Fruit fly (Drosophila melanogaster): ENCODE data around the gene eRF1.

Gene eRF1

dm6 chr3L:20309758-20310733, 38.1 kb upstream of the eRF1 start:
- TF ChIP-seq CG17806 (tag; optimal IDR thresholded peaks at IDR 0.05) (no peak), CG32121 (GFP tag; IDR thresholded peaks at IDR 0.05) (no peak)

- TF ChIP-seq CG4496 (GFP tag; IDR thresholded peaks at IDR 0.05) = no peak
- peak; percentile 19 for TF ChIP-seq CG34367 (tag; optimal IDR thresholded peaks at IDR 0.05)
- no peak for TF ChIP-seq gl (tag; optimal IDR thresholded peaks at IDR 0.05)
Measured at dm6 chr3L:20313469-20313868, 34.7 kb upstream of the eRF1 start, which contains the start of gene alphaSnap. Gene alphaSnap (plus strand): TSS chr3L:20313632.

- TF ChIP-seq CG4496 (GFP tag; IDR thresholded peaks at IDR 0.05) = peak; percentile 69; the same call in 2 of the 3 replicates
- TF ChIP-seq D1 (tag; optimal IDR thresholded peaks at IDR 0.05) = no peak
- TF ChIP-seq Pif1B (GFP tag; optimal IDR thresholded peaks at IDR 0.05) = peak; percentile 39
- peak; percentile 70 for TF ChIP-seq gl (tag; optimal IDR thresholded peaks at IDR 0.05)
- no peak for TF ChIP-seq CG15710 (tag; optimal IDR thresholded peaks at IDR 0.05)
- no peak for TF ChIP-seq rn (GFP tag; IDR thresholded peaks at IDR 0.05)
- peak; percentile 12 for TF ChIP-seq Pif1A (GFP tag; optimal IDR thresholded peaks at IDR 0.05)
- TF ChIP-seq CG9948 (tag; optimal IDR thresholded peaks at IDR 0.05) = no peak
- TF ChIP-seq fd96Ca (GFP tag; IDR thresholded peaks at IDR 0.05) = peak; percentile 57; the same call in 1 of the 3 replicates
- no peak for TF ChIP-seq CG32121 (GFP tag; IDR thresholded peaks at IDR 0.05)
- peak; percentile 65; the same call in 1 of the 2 replicates for TF ChIP-seq Ets98B (GFP tag; IDR thresholded peaks at IDR 0.05)
- peak; percentile 45 for TF ChIP-seq EcR (GFP tag; optimal IDR thresholded peaks at IDR 0.05)
- 0 out of 2 replicates have a peak, but pooled peaks have one; percentile 19 for TF ChIP-seq CG10348 (GFP tag; IDR thresholded peaks at IDR 0.05)
- peak; percentile 33 for TF ChIP-seq CG34367 (tag; optimal IDR thresholded peaks at IDR 0.05)
- no peak; the same call in 1 of the 2 replicates for TF ChIP-seq CG12605 (GFP tag; IDR thresholded peaks at IDR 0.05)
Measured at dm6 chr3L:20316956-20317589, 31.1 kb upstream of the eRF1 start, which contains the start of gene Spn77Ba. Gene Spn77Ba (plus strand): TSS chr3L:20317190.

- no peak for TF ChIP-seq CG32121 (GFP tag; IDR thresholded peaks at IDR 0.05)
- no peak for TF ChIP-seq CG10348 (GFP tag; IDR thresholded peaks at IDR 0.05)
- TF ChIP-seq Pif1A (GFP tag; optimal IDR thresholded peaks at IDR 0.05) = no peak
- TF ChIP-seq Ets98B (GFP tag; IDR thresholded peaks at IDR 0.05) = no peak
- TF ChIP-seq Pif1B (GFP tag; optimal IDR thresholded peaks at IDR 0.05) = no peak
- no peak for TF ChIP-seq CG34367 (tag; optimal IDR thresholded peaks at IDR 0.05)
- no peak for TF ChIP-seq CG8159 (tag; optimal IDR thresholded peaks at IDR 0.05)
- no peak for TF ChIP-seq CG17806 (tag; optimal IDR thresholded peaks at IDR 0.05)
- TF ChIP-seq gl (tag; optimal IDR thresholded peaks at IDR 0.05) = no peak
- no peak for TF ChIP-seq EcR (GFP tag; optimal IDR thresholded peaks at IDR 0.05)
- no peak for TF ChIP-seq CG4496 (GFP tag; IDR thresholded peaks at IDR 0.05)
Measured at dm6 chr3L:20317751-20318150, 30.4 kb upstream of the eRF1 start.

dm6 chr3L:20320044-20320443, 28.1 kb upstream of the eRF1 start:
- TF ChIP-seq CG10348 (GFP tag; IDR thresholded peaks at IDR 0.05) (no peak), CG12605 (GFP tag; IDR thresholded peaks at IDR 0.05) (no peak), D1 (tag; optimal IDR thresholded peaks at IDR 0.05) (no peak), Pif1B (GFP tag; optimal IDR thresholded peaks at IDR 0.05) (no peak), rn (GFP tag; IDR thresholded peaks at IDR 0.05) (no peak), EcR (GFP tag; optimal IDR thresholded peaks at IDR 0.05) (no peak), CG15710 (tag; optimal IDR thresholded peaks at IDR 0.05) (no peak), CG8301 (tag; optimal IDR thresholded peaks at IDR 0.05) (no peak), CG13204 (GFP tag; optimal IDR thresholded peaks at IDR 0.05) (no peak), CG34367 (tag; optimal IDR thresholded peaks at IDR 0.05) (no peak), CG8159 (tag; optimal IDR thresholded peaks at IDR 0.05) (no peak), Pif1A (GFP tag; optimal IDR thresholded peaks at IDR 0.05) (no peak), Ets98B (GFP tag; IDR thresholded peaks at IDR 0.05) (no peak), fd96Ca (GFP tag; IDR thresholded peaks at IDR 0.05) (no peak), CG17806 (tag; optimal IDR thresholded peaks at IDR 0.05) (no peak), Snoo (tag; optimal IDR thresholded peaks at IDR 0.05) (no peak), gl (tag; optimal IDR thresholded peaks at IDR 0.05) (no peak)

dm6 chr3L:20320652-20321051, 27.5 kb upstream of the eRF1 start, which contains the start of gene Spn77Bb:
Gene Spn77Bb (plus strand): TSS chr3L:20320952.
- TF ChIP-seq CG13204 (GFP tag; optimal IDR thresholded peaks at IDR 0.05) (no peak), CG8301 (tag; optimal IDR thresholded peaks at IDR 0.05) (no peak), CG15710 (tag; optimal IDR thresholded peaks at IDR 0.05) (no peak), EcR (GFP tag; optimal IDR thresholded peaks at IDR 0.05) (no peak), CG32121 (GFP tag; IDR thresholded peaks at IDR 0.05) (no peak), Pif1B (GFP tag; optimal IDR thresholded peaks at IDR 0.05) (no peak), CG34367 (tag; optimal IDR thresholded peaks at IDR 0.05) (no peak), D1 (tag; optimal IDR thresholded peaks at IDR 0.05) (no peak), Snoo (tag; optimal IDR thresholded peaks at IDR 0.05) (no peak), CG17806 (tag; optimal IDR thresholded peaks at IDR 0.05) (no peak), CG14655 (GFP tag; optimal IDR thresholded peaks at IDR 0.05) (no peak), Ets98B (GFP tag; IDR thresholded peaks at IDR 0.05) (no peak), CG8159 (tag; optimal IDR thresholded peaks at IDR 0.05) (no peak), rn (GFP tag; IDR thresholded peaks at IDR 0.05) (no peak), CG9948 (tag; optimal IDR thresholded peaks at IDR 0.05) (no peak), CG10348 (GFP tag; IDR thresholded peaks at IDR 0.05) (no peak), CG12605 (GFP tag; IDR thresholded peaks at IDR 0.05) (no peak)
